Fruit fly (Drosophila melanogaster): ENCODE results near the gene Arfrp1.

The Arfrp1 gene

dm6 chrX:9120828-9121754, 14.2 kb downstream of the Arfrp1 start (continued):
- no peak for TF ChIP-seq schlank (tag; optimal IDR thresholded peaks at IDR 0.05)
- TF ChIP-seq tup (GFP tag; optimal IDR thresholded peaks at IDR 0.05) = no peak
- peak; percentile 55 for TF ChIP-seq vvl (GFP tag; IDR thresholded peaks at IDR 0.05)
- TF ChIP-seq br (optimal IDR thresholded peaks at IDR 0.05) = no peak
- peak; percentile 55 for TF ChIP-seq CG3281 (GFP tag; optimal IDR thresholded peaks at IDR 0.05)
- no peak for TF ChIP-seq lov (optimal IDR thresholded peaks at IDR 0.05)
- no peak for TF ChIP-seq lov (GFP tag; IDR thresholded peaks at IDR 0.05)
- no peak for TF ChIP-seq Dll (GFP tag; IDR thresholded peaks at IDR 0.05; ENCODE audit: partially characterized antibody)
- TF ChIP-seq CG12299 (tag; optimal IDR thresholded peaks at IDR 0.05) = no peak
- peak; percentile 89 for TF ChIP-seq sens (GFP tag)
- TF ChIP-seq Hr3 (GFP tag; optimal IDR thresholded peaks at IDR 0.05) = peak; percentile 8
- TF ChIP-seq CG10959 (GFP tag; IDR thresholded peaks at IDR 0.05) = no peak
- TF ChIP-seq corto (GFP tag; optimal IDR thresholded peaks at IDR 0.05) = no peak
- TF ChIP-seq CG7963 (GFP tag; IDR thresholded peaks at IDR 0.05; ENCODE audit: partially characterized antibody) = no peak
- TF ChIP-seq CG32767 (GFP tag; IDR thresholded peaks at IDR 0.05) = no peak
- no peak for TF ChIP-seq crc (GFP tag; optimal IDR thresholded peaks at IDR 0.05)
- no peak for TF ChIP-seq CG30020 (tag; optimal IDR thresholded peaks at IDR 0.05)
- TF ChIP-seq Stat92E (GFP tag; optimal IDR thresholded peaks at IDR 0.05) = no peak
- TF ChIP-seq disco-r (GFP tag; optimal IDR thresholded peaks at IDR 0.05) = no peak
- TF ChIP-seq shn (GFP tag; optimal IDR thresholded peaks at IDR 0.05) = no peak
- TF ChIP-seq Hand (GFP tag; optimal IDR thresholded peaks at IDR 0.05) = peak; percentile 12
- TF ChIP-seq dan (GFP tag; IDR thresholded peaks at IDR 0.05) = no peak
- TF ChIP-seq p53 (GFP tag; optimal IDR thresholded peaks at IDR 0.05) = no peak
- peak; percentile 72; the same call in 2 of the 3 replicates for TF ChIP-seq sr (GFP tag; IDR thresholded peaks at IDR 0.05)
- no peak for TF ChIP-seq gsb-n (tag; optimal IDR thresholded peaks at IDR 0.05)
- TF ChIP-seq lab (GFP tag; optimal IDR thresholded peaks at IDR 0.05) = peak; percentile 60
- TF ChIP-seq slp2 (GFP tag; optimal IDR thresholded peaks at IDR 0.05) = no peak
- TF ChIP-seq ftz-f1 (GFP tag; optimal IDR thresholded peaks at IDR 0.05) = no peak
- no peak for TF ChIP-seq CG8089 (GFP tag; optimal IDR thresholded peaks at IDR 0.05)
- peak; percentile 24; the same call in 1 of the 2 replicates for TF ChIP-seq CG10366 (GFP tag; IDR thresholded peaks at IDR 0.05)
- TF ChIP-seq CG42726 (GFP tag; IDR thresholded peaks at IDR 0.05; ENCODE audit: partially characterized antibody) = no peak
- no peak for TF ChIP-seq Hey (tag; optimal IDR thresholded peaks at IDR 0.05)
- no peak for TF ChIP-seq CG8944 (GFP tag; optimal IDR thresholded peaks at IDR 0.05)
- TF ChIP-seq CG33213 (GFP tag; optimal IDR thresholded peaks at IDR 0.05) = no peak
- no peak for TF ChIP-seq nerfin-2 (GFP tag; IDR thresholded peaks at IDR 0.05; ENCODE audit: partially characterized antibody)
- TF ChIP-seq CG14860 (GFP tag; IDR thresholded peaks at IDR 0.05; ENCODE audit: partially characterized antibody) = no peak
- no peak for TF ChIP-seq CG6175 (GFP tag; IDR thresholded peaks at IDR 0.05)
- peak; percentile 33 for TF ChIP-seq bab2 (GFP tag; optimal IDR thresholded peaks at IDR 0.05)
- TF ChIP-seq klu (GFP tag; IDR thresholded peaks at IDR 0.05) = no peak
- TF ChIP-seq E2f2 (GFP tag; IDR thresholded peaks at IDR 0.05) = no peak
- TF ChIP-seq CG34422 (GFP tag; IDR thresholded peaks at IDR 0.05) = no peak
- peak; percentile 27 for TF ChIP-seq ATbp (GFP tag; optimal IDR thresholded peaks at IDR 0.05)
- peak in 1 of 2 experiments; percentile 52 for TF ChIP-seq chif (GFP tag; optimal IDR thresholded peaks at IDR 0.05)
- peak; percentile 20 for TF ChIP-seq CG10209 (GFP tag; optimal IDR thresholded peaks at IDR 0.05)
- TF ChIP-seq Hmx (GFP tag; optimal IDR thresholded peaks at IDR 0.05) = no peak
- no peak for TF ChIP-seq Gsc (GFP tag; IDR thresholded peaks at IDR 0.05)
- 0 out of 2 replicates have a peak, but pooled peaks have one; percentile 32 for TF ChIP-seq E2f1 (GFP tag; IDR thresholded peaks at IDR 0.05)
- TF ChIP-seq CG12659 (GFP tag; optimal IDR thresholded peaks at IDR 0.05) = peak; percentile 9
- no peak for TF ChIP-seq CG3065 (GFP tag; optimal IDR thresholded peaks at IDR 0.05)
- no peak for TF ChIP-seq zfh2 (GFP tag; optimal IDR thresholded peaks at IDR 0.05)

All from whole organism, embryonic.